Worm (Caenorhabditis elegans): ENCODE data around the gene F46B3.9.
A peak's percentile ranks its signal among the peaks of the same experiment; 100 is the strongest.

The F46B3.9 gene

DNA sequence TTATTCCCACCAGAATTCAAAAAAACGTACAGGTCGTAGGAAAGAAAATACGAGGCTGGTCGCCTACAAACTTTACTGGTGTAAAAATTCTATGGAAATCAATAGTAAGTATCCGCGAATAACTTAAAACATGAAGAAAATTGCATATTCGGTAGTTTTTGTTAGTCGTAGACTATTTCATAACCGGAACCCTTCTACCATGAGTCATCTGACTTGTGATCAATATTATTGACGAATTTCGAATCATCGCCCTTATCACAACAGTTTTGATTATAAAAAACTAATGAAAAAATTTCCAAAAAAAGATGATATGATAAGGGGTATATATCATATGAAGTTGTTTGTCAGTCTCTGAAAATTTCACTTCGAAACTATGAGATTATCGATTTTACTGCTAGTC is 34.1 kb upstream of the F46B3.9 start, which contains the start of gene W01F3.2:
TSS of gene W01F3.2 (plus strand) at position 301 of the 400 bp plus-strand sequence.
- TF ChIP-seq lsy-2 (tag; optimal IDR thresholded peaks at IDR 0.05) (no peak), pqm-1 (tag; optimal IDR thresholded peaks at IDR 0.05) (no peak), ceh-62 (tag; optimal IDR thresholded peaks at IDR 0.05) (no peak), Y48G9A.11 (GFP tag; IDR thresholded peaks at IDR 0.05) (no peak), snpc-1.2 (GFP tag; IDR thresholded peaks at IDR 0.05) (no peak), set-16 (GFP tag; IDR thresholded peaks at IDR 0.05) (no peak), lim-7 (GFP tag; IDR thresholded peaks at IDR 0.05) (no peak), hlh-11 (tag; optimal IDR thresholded peaks at IDR 0.05) (peak; percentile 21), dmd-9 (GFP tag; IDR thresholded peaks at IDR 0.05) (no peak), nhr-48 (tag; optimal IDR thresholded peaks at IDR 0.05) (no peak), lin-38 (GFP tag; IDR thresholded peaks at IDR 0.05) (no peak), spr-1 (tag; optimal IDR thresholded peaks at IDR 0.05) (no peak), dve-1 (tag; optimal IDR thresholded peaks at IDR 0.05; ENCODE audit: insufficient read depth) (no peak), ctbp-1 (GFP tag; IDR thresholded peaks at IDR 0.05) (no peak), nhr-28 (tag; optimal IDR thresholded peaks at IDR 0.05) (peak; percentile 36), mxl-2 (GFP tag; conservative IDR thresholded peaks at IDR 0.05) (no peak), daf-19 (GFP tag; conservative IDR thresholded peaks at IDR 0.05) (no peak), aha-1 (tag) (no peak), nhr-11 (tag; optimal IDR thresholded peaks at IDR 0.05) (no peak), dmd-8 (GFP tag; IDR thresholded peaks at IDR 0.05) (no peak), nhr-237 (tag; optimal IDR thresholded peaks at IDR 0.05) (no peak), hlh-30 (tag; optimal IDR thresholded peaks at IDR 0.05; ENCODE audit: insufficient read depth) (peak; percentile 29), unc-62 (GFP tag; optimal IDR thresholded peaks at IDR 0.05 in 1 of 2) (no peak), unc-62 (tag; optimal IDR thresholded peaks at IDR 0.05) (no peak), nhr-76 (tag; optimal IDR thresholded peaks at IDR 0.05) (no peak), dmd-6 (GFP tag; IDR thresholded peaks at IDR 0.05) (peak; percentile 14; the same call in 1 of the 2 replicates)

DNA sequence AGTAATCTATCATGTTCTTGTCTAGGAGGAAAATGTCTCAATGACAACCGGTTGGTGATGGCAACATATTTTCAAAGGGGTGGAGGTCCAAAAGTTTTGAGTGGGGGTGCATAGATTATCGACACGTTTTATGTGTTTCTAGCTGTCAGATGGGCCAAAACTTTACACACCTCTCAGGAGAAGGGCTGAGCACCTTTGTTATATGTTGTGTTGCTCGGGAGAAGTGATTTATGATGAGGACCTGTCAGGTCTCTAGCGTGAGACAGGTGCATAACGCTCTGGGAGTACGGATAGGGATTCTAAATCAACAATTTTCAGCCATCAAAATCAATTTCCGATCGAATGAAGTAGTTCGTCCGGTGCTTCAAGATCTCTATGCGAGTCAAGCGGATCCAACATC is 30.7 kb upstream of the F46B3.9 start:
- peak in 1 of 2 experiments; percentile 35 for TF ChIP-seq unc-62 (GFP tag; optimal IDR thresholded peaks at IDR 0.05 in 1 of 2)
- no peak for TF ChIP-seq unc-62 (tag; optimal IDR thresholded peaks at IDR 0.05)
- no peak for TF ChIP-seq pqm-1 (tag; optimal IDR thresholded peaks at IDR 0.05)
- no peak for TF ChIP-seq madf-9 (GFP tag; conservative IDR thresholded peaks at IDR 0.05)
- TF ChIP-seq dve-1 (tag; optimal IDR thresholded peaks at IDR 0.05; ENCODE audit: insufficient read depth), result no peak
- TF ChIP-seq F10B5.3 (tag; optimal IDR thresholded peaks at IDR 0.05), result no peak
- no peak for TF ChIP-seq ama-1 (optimal IDR thresholded peaks at IDR 0.05)
- no peak for TF ChIP-seq unc-39 (tag; optimal IDR thresholded peaks at IDR 0.05)
- no peak for TF ChIP-seq egl-27 (tag; optimal IDR thresholded peaks at IDR 0.05)
- no peak for TF ChIP-seq egl-43 (GFP tag; IDR thresholded peaks at IDR 0.05)

DNA sequence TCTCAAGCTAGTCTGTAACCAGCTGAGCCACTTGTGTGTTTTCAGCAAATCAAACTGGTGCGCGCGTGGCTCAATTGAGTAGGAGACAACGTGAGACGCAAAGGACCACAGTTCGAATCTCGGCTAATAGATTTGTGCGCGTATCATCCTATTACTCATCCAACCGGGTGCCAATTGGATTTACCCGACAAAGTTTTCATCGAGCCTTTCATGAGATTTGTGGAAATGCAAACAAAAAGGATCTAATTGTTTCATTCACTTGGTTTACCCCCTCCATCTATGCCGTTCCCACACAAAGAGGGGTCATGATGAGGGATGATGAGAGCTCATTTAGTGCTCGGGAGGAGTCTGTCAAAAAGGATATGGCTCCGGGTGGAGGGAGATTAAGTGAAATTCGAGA is 29.2 kb upstream of the F46B3.9 start:
- TF ChIP-seq lin-38 (GFP tag; IDR thresholded peaks at IDR 0.05) (no peak), snpc-4 (tag; optimal IDR thresholded peaks at IDR 0.05) (no peak), rbr-2 (tag; optimal IDR thresholded peaks at IDR 0.05) (no peak), F37D6.2 (tag; optimal IDR thresholded peaks at IDR 0.05) (no peak), F49E8.2 (tag; optimal IDR thresholded peaks at IDR 0.05; ENCODE audit: borderline replicate concordance) (no peak), hmg-1.1 (GFP tag; IDR thresholded peaks at IDR 0.05) (no peak), set-16 (GFP tag; IDR thresholded peaks at IDR 0.05) (no peak), snpc-1.2 (GFP tag; IDR thresholded peaks at IDR 0.05) (no peak), fos-1 (tag; optimal IDR thresholded peaks at IDR 0.05) (no peak), hif-1 (tag; optimal IDR thresholded peaks at IDR 0.05) (no peak), nhr-76 (tag; optimal IDR thresholded peaks at IDR 0.05) (no peak), mdt-29 (GFP tag; IDR thresholded peaks at IDR 0.05) (no peak), nhr-111 (GFP tag; optimal IDR thresholded peaks at IDR 0.05) (no peak), unc-130 (GFP tag; optimal IDR thresholded peaks at IDR 0.05) (no peak), attf-4 (tag; optimal IDR thresholded peaks at IDR 0.05) (no peak), D1046.2 (GFP tag; IDR thresholded peaks at IDR 0.05) (no peak)

Data from whole organism, L4 larva.